Fruit fly (Drosophila melanogaster) S2 (cell line): ENCODE data around the gene CG31064.

Source experiments
- CG8478 ChIP-seq: fragments of >200 bp; optimal IDR thresholded peaks from 2 replicates; lab custom pipeline; 2018
- CTCF ChIP-seq, 2 experiments: fragments of >200 bp; optimal IDR thresholded peaks; 2 replicates each; lab custom pipeline; 2018

dm6 chr3R:27244742-27245400 is 6.0 kb upstream of the CG31064 start, which contains the start of gene CG18766:
- peak; percentile 11 for TF ChIP-seq CG8478 (lab: Kevin White, UChicago)
- TF ChIP-seq CTCF (optimal IDR thresholded peaks at IDR 0.05; lab: Kevin White, UChicago): peak; percentile 53 to 65
